Worm (Caenorhabditis elegans) whole organism, L1 larva: ENCODE results near the gene F56C3.4.
A peak's percentile ranks its signal among the peaks of the same experiment; 100 is the strongest.

Experiments used
- C04F5.9 ChIP-seq: sonication (generic microtip); optimal IDR thresholded peaks from 2 replicates; lab custom pipeline; 2016; ENCODE audit warnings: missing genetic modification characterization, missing compliant biosample characterization
- F16B12.6 ChIP-seq: fragments of 150-350 bp; optimal IDR thresholded peaks from 2 replicates; lab custom pipeline; 2014; ENCODE audit warnings: missing biosample characterization, missing genetic modification characterization
- aha-1 ChIP-seq: fragments of 150-350 bp; optimal IDR thresholded peaks from 2 replicates; lab custom pipeline; 2014; ENCODE audit warnings: missing biosample characterization, missing genetic modification characterization
- alr-1 ChIP-seq: fragments of 200-800 bp; sonication (Bioruptor generic); optimal IDR thresholded peaks from 2 replicates; lab custom pipeline; 2018; ENCODE audit warnings: borderline replicate concordance, mild to moderate bottlenecking, missing genetic modification characterization, missing compliant biosample characterization
- aly-2 ChIP-seq: fragments of 150-350 bp; optimal IDR thresholded peaks from 2 replicates; lab custom pipeline; 2014; ENCODE audit warnings: missing biosample characterization, missing genetic modification characterization
- ama-1 ChIP-seq: fragments of 150-350 bp; optimal IDR thresholded peaks from 2 replicates; lab custom pipeline; 2014
- blmp-1 ChIP-seq: fragments of 150-350 bp; optimal IDR thresholded peaks from 2 replicates; lab custom pipeline; 2014; ENCODE audit warnings: missing biosample characterization, missing genetic modification characterization
- ceh-63 ChIP-seq: fragments of 200-800 bp; sonication (Bioruptor generic); optimal IDR thresholded peaks from 2 replicates; lab custom pipeline; 2018; ENCODE audit warnings: mild to moderate bottlenecking, missing genetic modification characterization, missing compliant biosample characterization
- ceh-8 ChIP-seq: fragments of 200-800 bp; sonication (Bioruptor generic); optimal IDR thresholded peaks from 2 replicates; lab custom pipeline; 2018; ENCODE audit warnings: mild to moderate bottlenecking, missing genetic modification characterization, moderate library complexity, missing compliant biosample characterization
- ceh-82 ChIP-seq, 3 experiments: fragments of 150-350 bp in 1 of 3; sonication (generic microtip) in 2 of 3; optimal IDR thresholded peaks; 2 replicates each; lab custom pipeline; 2014 to 2017; ENCODE audit warnings: missing biosample characterization in 3 of 3, missing genetic modification characterization in 3 of 3
- ceh-90 ChIP-seq: sonication (generic microtip); optimal IDR thresholded peaks from 2 replicates; lab custom pipeline; 2016; ENCODE audit warnings: missing genetic modification characterization, missing compliant biosample characterization
- ces-1 ChIP-seq: fragments of 150-350 bp; optimal IDR thresholded peaks from 2 replicates; lab custom pipeline; 2014; ENCODE audit warnings: missing biosample characterization, missing genetic modification reagents, missing genetic modification characterization
- dpl-1 ChIP-seq, 3 experiments: fragments of 150-350 bp in 2 of 3; sonication (generic microtip) in 1 of 3; optimal IDR thresholded peaks; 2 replicates each; lab custom pipeline; 2014 to 2017; ENCODE audit warnings: missing biosample characterization in 3 of 3, missing genetic modification characterization in 3 of 3, missing genetic modification reagents in 3 of 3
- dsc-1 ChIP-seq: sonication (generic microtip); optimal IDR thresholded peaks from 2 replicates; lab custom pipeline; 2016; ENCODE audit warnings: mild to moderate bottlenecking, missing genetic modification characterization, missing compliant biosample characterization
- efl-1 ChIP-seq, 4 experiments: fragments of 150-350 bp; optimal IDR thresholded peaks in 3 of 4; peaks in 1 of 4; 1 replicate in 1 of 4; 2 replicates in 3 of 4; lab custom pipeline; 2014; ENCODE audit warnings: missing biosample characterization in 2 of 4, missing genetic modification characterization in 2 of 4, missing genetic modification reagents in 2 of 4
- efl-3 ChIP-seq: fragments of 200-800 bp; sonication (Bioruptor generic); optimal IDR thresholded peaks from 2 replicates; lab custom pipeline; 2018; ENCODE audit warnings: mild to moderate bottlenecking, missing genetic modification characterization, missing compliant biosample characterization
- egl-27 ChIP-seq, 2 experiments: fragments of 150-350 bp in 1 of 2; sonication (generic microtip); optimal IDR thresholded peaks; 3 replicates each; lab custom pipeline; 2017 to 2018; ENCODE audit warnings: missing biosample characterization in 2 of 2, missing genetic modification characterization in 2 of 2, missing genetic modification reagents in 2 of 2
- elt-2 ChIP-seq: sonication (generic microtip); optimal IDR thresholded peaks from 2 replicates; lab custom pipeline; 2016; ENCODE audit warnings: missing genetic modification characterization, mild to moderate bottlenecking, inconsistent platforms, missing compliant biosample characterization, missing genetic modification reagents
- elt-3 ChIP-seq, 6 experiments: fragments of 150-350 bp in 1 of 6; sonication (generic microtip); optimal IDR thresholded peaks; 2 replicates each; lab custom pipeline; 2017 to 2018; ENCODE audit warnings: missing biosample characterization in 6 of 6, missing genetic modification characterization in 6 of 6, inconsistent platforms in 1 of 6
- fkh-10 ChIP-seq: sonication (generic microtip); optimal IDR thresholded peaks from 2 replicates; lab custom pipeline; 2017; ENCODE audit warnings: missing biosample characterization, missing genetic modification reagents, missing genetic modification characterization
- fkh-4 ChIP-seq: sonication (generic microtip); optimal IDR thresholded peaks from 2 replicates; lab custom pipeline; 2016; ENCODE audit warnings: missing compliant biosample characterization, missing genetic modification characterization, borderline replicate concordance
- fkh-8 ChIP-seq: sonication (generic microtip); optimal IDR thresholded peaks from 2 replicates; lab custom pipeline; 2016; ENCODE audit warnings: mild to moderate bottlenecking, missing genetic modification characterization, missing compliant biosample characterization
- grh-1 ChIP-seq: fragments of 200-800 bp; sonication (Bioruptor generic); IDR thresholded peaks from 2 replicates; pipeline ENCODE4 v1.3.6; 2022; ENCODE audit warnings: missing genetic modification reagents, missing genetic modification characterization, missing compliant biosample characterization
- hlh-4 ChIP-seq: sonication (generic microtip); optimal IDR thresholded peaks from 2 replicates; lab custom pipeline; 2016; ENCODE audit warnings: mild to moderate bottlenecking, missing genetic modification characterization, missing compliant biosample characterization
- hpl-2 ChIP-seq: fragments of 150-350 bp; optimal IDR thresholded peaks from 2 replicates; lab custom pipeline; 2014; ENCODE audit warnings: missing biosample characterization, missing genetic modification reagents, missing genetic modification characterization
- irx-1 ChIP-seq: sonication (generic microtip); optimal IDR thresholded peaks from 2 replicates; lab custom pipeline; 2016; ENCODE audit warnings: missing genetic modification characterization, missing compliant biosample characterization
- jun-1 ChIP-seq: fragments of 150-350 bp; optimal IDR thresholded peaks from 2 replicates; lab custom pipeline; 2014; ENCODE audit warnings: missing biosample characterization, missing genetic modification reagents, missing genetic modification characterization
- lin-13 ChIP-seq: fragments of 150-350 bp; optimal IDR thresholded peaks from 2 replicates; lab custom pipeline; 2014; ENCODE audit warnings: missing biosample characterization, missing genetic modification reagents, missing genetic modification characterization
- lin-14 ChIP-seq: fragments of 200-800 bp; sonication (Bioruptor generic); optimal IDR thresholded peaks from 2 replicates; lab custom pipeline; 2018; ENCODE audit warnings: mild to moderate bottlenecking, missing genetic modification characterization, moderate library complexity, missing compliant biosample characterization
- lin-35 ChIP-seq, 2 experiments: fragments of 150-350 bp; optimal IDR thresholded peaks; 2 replicates each; lab custom pipeline; 2014; ENCODE audit warnings: missing biosample characterization in 2 of 2, missing genetic modification characterization in 2 of 2, missing genetic modification reagents in 2 of 2
- lin-39 ChIP-seq: fragments of 150-350 bp; optimal IDR thresholded peaks from 2 replicates; lab custom pipeline; 2014; ENCODE audit warnings: missing biosample characterization, missing genetic modification reagents, missing genetic modification characterization
- lsy-2 ChIP-seq, 2 experiments: fragments of 150-350 bp; optimal IDR thresholded peaks; 2 replicates each; lab custom pipeline; 2014; ENCODE audit warnings: missing biosample characterization in 2 of 2, missing genetic modification characterization in 2 of 2
- mab-9 ChIP-seq: fragments of 200-800 bp; sonication (Bioruptor generic); IDR thresholded peaks from 2 replicates; pipeline ENCODE4 v1.3.6; 2022; ENCODE audit warnings: missing genetic modification reagents, missing genetic modification characterization, missing compliant biosample characterization
- mef-2 ChIP-seq: fragments of 150-350 bp; optimal IDR thresholded peaks from 2 replicates; lab custom pipeline; 2014; ENCODE audit warnings: missing biosample characterization, missing genetic modification characterization
- nhr-11 ChIP-seq: fragments of 150-350 bp; optimal IDR thresholded peaks from 2 replicates; lab custom pipeline; 2014; ENCODE audit warnings: missing biosample characterization, missing genetic modification characterization
- nhr-19 ChIP-seq: fragments of 200-800 bp; sonication (Bioruptor generic); conservative IDR thresholded peaks from 2 replicates; pipeline ENCODE4 v1.3.6; 2022; ENCODE audit warnings: missing genetic modification characterization, missing compliant biosample characterization
- nhr-237 ChIP-seq: fragments of 150-350 bp; optimal IDR thresholded peaks from 2 replicates; lab custom pipeline; 2014; ENCODE audit warnings: missing biosample characterization, missing genetic modification characterization
- nhr-28 ChIP-seq: fragments of 150-350 bp; optimal IDR thresholded peaks from 2 replicates; lab custom pipeline; 2014; ENCODE audit warnings: missing biosample characterization, missing genetic modification characterization
- nhr-47 ChIP-seq: sonication (generic microtip); optimal IDR thresholded peaks from 2 replicates; lab custom pipeline; 2016; ENCODE audit warnings: mild to moderate bottlenecking, missing genetic modification characterization, moderate library complexity, missing compliant biosample characterization
- nhr-76 ChIP-seq: sonication (generic microtip); optimal IDR thresholded peaks from 2 replicates; lab custom pipeline; 2017; ENCODE audit warnings: missing biosample characterization, missing genetic modification characterization
- nhr-77 ChIP-seq: fragments of 150-350 bp; optimal IDR thresholded peaks from 2 replicates; lab custom pipeline; 2014; ENCODE audit warnings: missing biosample characterization, missing genetic modification characterization
- nhr-85 ChIP-seq: sonication (generic microtip); peaks from one replicate; lab custom pipeline; 2016; ENCODE audit warnings: missing genetic modification characterization, inconsistent platforms, missing compliant biosample characterization
- nhr-90 ChIP-seq: sonication (generic microtip); optimal IDR thresholded peaks from 2 replicates; lab custom pipeline; 2016; ENCODE audit warnings: mild to moderate bottlenecking, missing genetic modification characterization, missing compliant biosample characterization; ENCODE audit not compliant: poor library complexity
- pax-3 ChIP-seq: fragments of 200-800 bp; sonication (Bioruptor generic); optimal IDR thresholded peaks from 2 replicates; lab custom pipeline; 2018; ENCODE audit warnings: mild to moderate bottlenecking, missing genetic modification characterization, moderate library complexity, missing compliant biosample characterization
- skn-1 ChIP-seq: fragments of 150-350 bp; optimal IDR thresholded peaks from 2 replicates; lab custom pipeline; 2014; ENCODE audit warnings: missing biosample characterization, missing genetic modification characterization
- snu-23 ChIP-seq: sonication (generic microtip); optimal IDR thresholded peaks from 2 replicates; lab custom pipeline; 2016; ENCODE audit warnings: missing genetic modification characterization, missing compliant biosample characterization
- sup-37 ChIP-seq: fragments of 200-800 bp; sonication (Bioruptor generic); optimal IDR thresholded peaks from 2 replicates; lab custom pipeline; 2018; ENCODE audit warnings: mild to moderate bottlenecking, missing genetic modification characterization, missing compliant biosample characterization
- tlp-1 ChIP-seq: fragments of 150-350 bp; optimal IDR thresholded peaks from 2 replicates; lab custom pipeline; 2014; ENCODE audit warnings: missing biosample characterization, missing genetic modification characterization
- unc-30 ChIP-seq: sonication (generic microtip); optimal IDR thresholded peaks from 2 replicates; lab custom pipeline; 2017; ENCODE audit warnings: missing biosample characterization, missing genetic modification characterization
- unc-62 ChIP-seq: fragments of 150-350 bp; optimal IDR thresholded peaks from 2 replicates; lab custom pipeline; 2014; ENCODE audit warnings: missing biosample characterization, missing genetic modification reagents, missing genetic modification characterization
- unc-86 ChIP-seq: sonication (generic microtip); optimal IDR thresholded peaks from 2 replicates; lab custom pipeline; 2016; ENCODE audit warnings: missing genetic modification characterization, missing compliant biosample characterization
- xbp-1 ChIP-seq: sonication (generic microtip); optimal IDR thresholded peaks from 2 replicates; lab custom pipeline; 2016; ENCODE audit warnings: missing genetic modification characterization, missing compliant biosample characterization
- zag-1 ChIP-seq: fragments of 150-350 bp; optimal IDR thresholded peaks from 2 replicates; lab custom pipeline; 2014; ENCODE audit warnings: missing biosample characterization, missing genetic modification characterization
- ztf-4 ChIP-seq: fragments of 150-350 bp; optimal IDR thresholded peaks from 2 replicates; lab custom pipeline; 2014; ENCODE audit warnings: missing biosample characterization, missing genetic modification characterization

Gene F56C3.4

DNA sequence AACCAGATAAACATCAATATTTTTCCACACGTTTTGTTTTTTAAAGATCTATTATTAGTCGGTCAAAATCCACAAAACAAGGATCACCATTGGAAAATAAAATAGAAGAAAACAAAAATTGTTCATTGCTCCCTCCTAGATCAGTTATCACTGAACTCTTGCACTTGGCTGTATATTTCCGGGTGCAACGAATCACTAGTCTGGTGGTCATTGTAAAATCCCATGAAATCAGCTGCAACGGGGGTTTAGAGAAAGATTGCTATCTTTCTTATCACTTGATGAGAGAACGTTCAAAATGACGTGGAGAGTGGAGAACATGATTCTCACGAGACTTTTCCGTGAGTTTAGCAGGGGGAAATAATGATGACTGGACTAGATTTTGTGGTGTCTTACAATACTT lies 35.3 kb upstream of the F56C3.4 start (continued):
- TF ChIP-seq fkh-8 (tag; lab: Kevin White, UChicago): no peak
- no peak for TF ChIP-seq ama-1
- TF ChIP-seq tlp-1 (tag; lab: Kevin White, UChicago): no peak
- TF ChIP-seq aha-1 (tag; lab: Kevin White, UChicago): no peak
- peak; percentile 71 for TF ChIP-seq nhr-19 (GFP tag; lab: Robert Waterston, UW)
- TF ChIP-seq xbp-1: no peak
- no peak for TF ChIP-seq hlh-4
- TF ChIP-seq dsc-1 (tag; lab: Kevin White, UChicago): no peak
- TF ChIP-seq nhr-85 (tag; lab: Kevin White, UChicago): peak; percentile 78
- TF ChIP-seq nhr-237 (tag; lab: Kevin White, UChicago): no peak
- no peak for TF ChIP-seq nhr-77 (tag; lab: Kevin White, UChicago)
- TF ChIP-seq zag-1 (tag; lab: Kevin White, UChicago): no peak
- no peak for TF ChIP-seq ceh-90 (tag; lab: Kevin White, UChicago)
- no peak for TF ChIP-seq unc-30 (tag; lab: Kevin White, UChicago)
- no peak for TF ChIP-seq unc-62 (GFP tag; lab: Kevin White, UChicago)
- TF ChIP-seq nhr-47: no peak
- TF ChIP-seq dpl-1 (GFP tag; optimal IDR thresholded peaks at IDR 0.05; lab: Kevin White, UChicago): no peak
- TF ChIP-seq hpl-2 (GFP tag; lab: Kevin White, UChicago): no peak
- no peak for TF ChIP-seq alr-1 (tag; lab: Kevin White, UChicago)
- no peak for TF ChIP-seq ces-1 (GFP tag; lab: Kevin White, UChicago)
- no peak for TF ChIP-seq lin-39 (tag; lab: Kevin White, UChicago)
- no peak for TF ChIP-seq C04F5.9 (tag; lab: Kevin White, UChicago)
- TF ChIP-seq skn-1 (tag; lab: Kevin White, UChicago): peak; percentile 35
- TF ChIP-seq lin-14 (GFP tag; lab: Kevin White, UChicago): peak; percentile 40
- TF ChIP-seq unc-86 (tag; lab: Kevin White, UChicago): no peak
- TF ChIP-seq nhr-90: no peak
- no peak for TF ChIP-seq elt-2 (tag; lab: Kevin White, UChicago)
- TF ChIP-seq elt-3 (tag; optimal IDR thresholded peaks at IDR 0.05; lab: Kevin White, UChicago): peak in 1 of 6 experiments; percentile 87
- no peak for TF ChIP-seq aly-2 (tag; lab: Kevin White, UChicago)
- no peak for TF ChIP-seq fkh-10
- no peak for TF ChIP-seq mab-9 (GFP tag; lab: Robert Waterston, UW)
- no peak for TF ChIP-seq irx-1 (tag; lab: Kevin White, UChicago)
- no peak for TF ChIP-seq nhr-11 (tag; lab: Kevin White, UChicago)
- TF ChIP-seq mef-2 (tag; lab: Kevin White, UChicago): no peak
- no peak for TF ChIP-seq lin-13 (GFP tag; lab: Kevin White, UChicago)
- TF ChIP-seq F16B12.6 (tag; lab: Kevin White, UChicago): no peak
- TF ChIP-seq ceh-82 (tag; optimal IDR thresholded peaks at IDR 0.05; lab: Kevin White, UChicago): no peak
- no peak for TF ChIP-seq efl-1 (optimal IDR thresholded peaks at IDR 0.05; lab: Kevin White, UChicago)
- no peak for TF ChIP-seq efl-1 (GFP tag; optimal IDR thresholded peaks at IDR 0.05 in 1 of 2; lab: Kevin White, UChicago)
- TF ChIP-seq nhr-76 (tag; lab: Kevin White, UChicago): no peak
- TF ChIP-seq lin-35 (GFP tag; optimal IDR thresholded peaks at IDR 0.05; lab: Kevin White, UChicago): peak in 1 of 2 experiments; percentile 51
- no peak for TF ChIP-seq ztf-4 (tag; lab: Kevin White, UChicago)
- TF ChIP-seq jun-1 (tag; lab: Kevin White, UChicago): peak; percentile 3
- TF ChIP-seq blmp-1: peak; percentile 10
- TF ChIP-seq efl-3 (GFP tag; lab: Kevin White, UChicago): no peak
- no peak for TF ChIP-seq grh-1 (GFP tag; lab: Robert Waterston, UW)
- no peak for TF ChIP-seq ceh-8
- TF ChIP-seq sup-37: no peak
- no peak for TF ChIP-seq pax-3
- no peak for TF ChIP-seq nhr-28 (tag; lab: Kevin White, UChicago)
- TF ChIP-seq fkh-4 (tag; lab: Kevin White, UChicago): no peak
- peak; percentile 18 for TF ChIP-seq snu-23 (GFP tag; lab: Kevin White, UChicago)
- no peak for TF ChIP-seq lsy-2 (tag; optimal IDR thresholded peaks at IDR 0.05; lab: Kevin White, UChicago)
- TF ChIP-seq ceh-63 (GFP tag; lab: Kevin White, UChicago): no peak
- TF ChIP-seq egl-27 (tag; optimal IDR thresholded peaks at IDR 0.05; lab: Kevin White, UChicago): no peak
